Fruit fly (Drosophila melanogaster) whole organism, embryonic: ENCODE measurements around the gene Pax.
A peak's percentile ranks its signal among the peaks of the same experiment; 100 is the strongest.

Source experiments
- CG10431 ChIP-seq: fragments of 200-800 bp; sonication (Bioruptor generic); optimal IDR thresholded peaks from 3 replicates; lab custom pipeline; 2018; ENCODE audit warnings: missing biosample characterization, mild to moderate bottlenecking, missing genetic modification characterization
- CG11093 ChIP-seq: fragments of 200-800 bp; sonication (Bioruptor generic); IDR thresholded peaks from 3 replicates; pipeline ENCODE4 v1.3.6; 2022; ENCODE audit warnings: missing biosample characterization, missing genetic modification characterization
- CG11504 ChIP-seq: fragments of 200-800 bp; sonication (Bioruptor generic); optimal IDR thresholded peaks from 3 replicates; lab custom pipeline; 2019; ENCODE audit warnings: missing biosample characterization, mild to moderate bottlenecking, missing genetic modification characterization, moderate library complexity
- CG12942 ChIP-seq: fragments of 200-800 bp; sonication (Bioruptor generic); optimal IDR thresholded peaks from 3 replicates; lab custom pipeline; 2016; ENCODE audit warnings: missing biosample characterization, missing genetic modification characterization
- CG15514 ChIP-seq: fragments of 200-800 bp; sonication (Bioruptor generic); optimal IDR thresholded peaks from 3 replicates; lab custom pipeline; 2017; ENCODE audit warnings: missing biosample characterization, missing genetic modification characterization, mild to moderate bottlenecking, moderate library complexity, missing genetic modification reagents
- CG1647 ChIP-seq: fragments of 200-800 bp; sonication (Bioruptor generic); optimal IDR thresholded peaks from 3 replicates; lab custom pipeline; 2016; ENCODE audit warnings: missing biosample characterization, missing genetic modification characterization
- CG16779 ChIP-seq: fragments of 200-800 bp; sonication (Bioruptor generic); IDR thresholded peaks from 2 replicates; pipeline ENCODE4 v1.3.6; 2022; ENCODE audit warnings: missing biosample characterization, missing genetic modification characterization
- CG17328 ChIP-seq: fragments of 200-800 bp; sonication (Bioruptor generic); IDR thresholded peaks from 2 replicates; pipeline ENCODE4 v1.3.6; 2022; ENCODE audit warnings: missing biosample characterization, missing genetic modification characterization
- CG18011 ChIP-seq: fragments of 200-800 bp; sonication (Bioruptor generic); optimal IDR thresholded peaks from 2 replicates; lab custom pipeline; 2017; ENCODE audit warnings: missing biosample characterization, missing genetic modification characterization, mild to moderate bottlenecking, moderate library complexity, missing genotype
- CG33213 ChIP-seq: fragments of 200-800 bp; sonication (Bioruptor generic); optimal IDR thresholded peaks from 3 replicates; lab custom pipeline; 2016; ENCODE audit warnings: missing biosample characterization, missing genetic modification characterization
- CG7839 ChIP-seq: fragments of 200-800 bp; sonication (Bioruptor generic); optimal IDR thresholded peaks from 3 replicates; lab custom pipeline; 2018; ENCODE audit warnings: missing biosample characterization, mild to moderate bottlenecking, missing genetic modification characterization, moderate library complexity
- CG8765 ChIP-seq: fragments of 200-800 bp; sonication (Bioruptor generic); IDR thresholded peaks from 2 replicates; pipeline ENCODE4 v1.3.6; 2022; ENCODE audit warnings: missing biosample characterization, missing genetic modification characterization
- CG8924 ChIP-seq: fragments of 200-800 bp; optimal IDR thresholded peaks from 3 replicates; lab custom pipeline; 2019; ENCODE audit warnings: missing biosample characterization, mild to moderate bottlenecking, missing genetic modification characterization, moderate library complexity
- CG9215 ChIP-seq: fragments of 200-800 bp; sonication (Bioruptor generic); IDR thresholded peaks from 2 replicates; pipeline ENCODE4 v1.3.6; 2022; ENCODE audit warnings: missing biosample characterization, missing genetic modification characterization
- CG9609 ChIP-seq: fragments of 200-800 bp; sonication (Bioruptor generic); optimal IDR thresholded peaks from 3 replicates; lab custom pipeline; 2016; ENCODE audit warnings: missing biosample characterization, missing genetic modification characterization
- D19B ChIP-seq: fragments of 200-800 bp; sonication (Bioruptor generic); optimal IDR thresholded peaks from 2 replicates; lab custom pipeline; 2017; ENCODE audit warnings: missing biosample characterization, mild to moderate bottlenecking, missing genetic modification characterization
- Lhr ChIP-seq: fragments of 200-800 bp; sonication (Bioruptor generic); optimal IDR thresholded peaks from 3 replicates; lab custom pipeline; 2017; ENCODE audit warnings: mild to moderate bottlenecking, missing biosample characterization, missing genetic modification reagents, missing genetic modification characterization
- NC2α ChIP-seq: fragments of 200-800 bp; sonication (Bioruptor generic); optimal IDR thresholded peaks from 2 replicates; lab custom pipeline; 2016; ENCODE audit warnings: missing biosample characterization, missing genetic modification characterization
- Nf-YA ChIP-seq: fragments of 200-800 bp; sonication (Bioruptor generic); IDR thresholded peaks from 2 replicates; pipeline ENCODE4 v1.3.6; 2022; ENCODE audit warnings: missing biosample characterization, missing genetic modification characterization
- Nf-YB ChIP-seq: fragments of 200-800 bp; sonication (Bioruptor generic); optimal IDR thresholded peaks from 3 replicates; lab custom pipeline; 2019; ENCODE audit warnings: missing biosample characterization, mild to moderate bottlenecking, missing genetic modification characterization, moderate library complexity
- Poxn ChIP-seq: fragments of 200-800 bp; sonication (Bioruptor generic); IDR thresholded peaks from 2 replicates; pipeline ENCODE4 v1.3.6; 2022; ENCODE audit warnings: missing biosample characterization, missing genetic modification characterization
- Sox100B ChIP-seq: fragments of 200-800 bp; sonication (Bioruptor generic); optimal IDR thresholded peaks from 3 replicates; lab custom pipeline; 2018; ENCODE audit warnings: missing biosample characterization, mild to moderate bottlenecking, missing genetic modification characterization
- Sry-δ ChIP-seq: fragments of 200-800 bp; sonication (Bioruptor generic); optimal IDR thresholded peaks from 2 replicates; lab custom pipeline; 2016; ENCODE audit warnings: missing biosample characterization, missing genetic modification characterization
- Taf1 ChIP-seq: fragments of 200-800 bp; sonication (Bioruptor generic); IDR thresholded peaks from 2 replicates; pipeline ENCODE4 v1.3.6; 2022; ENCODE audit warnings: missing biosample characterization, missing genetic modification characterization
- YL-1 ChIP-seq: fragments of 200-800 bp; sonication (Bioruptor generic); optimal IDR thresholded peaks from 3 replicates; lab custom pipeline; 2017; ENCODE audit warnings: missing biosample characterization, mild to moderate bottlenecking, missing genetic modification characterization
- bbx ChIP-seq: fragments of 200-800 bp; sonication (Bioruptor generic); IDR thresholded peaks from 2 replicates; pipeline ENCODE4 v1.3.6; 2022; ENCODE audit warnings: missing biosample characterization, missing genetic modification characterization; ENCODE audit not compliant: partially characterized antibody
- chif ChIP-seq, 2 experiments: fragments of 200-800 bp; sonication (Bioruptor generic); optimal IDR thresholded peaks; 3 replicates each; lab custom pipeline; 2016; ENCODE audit warnings: missing biosample characterization in 2 of 2, missing genetic modification characterization in 2 of 2
- danr ChIP-seq: fragments of 200-800 bp; sonication (Bioruptor generic); IDR thresholded peaks from 2 replicates; pipeline ENCODE4 v1.3.6; 2022; ENCODE audit warnings: missing biosample characterization, missing genetic modification characterization
- dm ChIP-seq: fragments of 200-800 bp; sonication (Bioruptor generic); optimal IDR thresholded peaks from 3 replicates; lab custom pipeline; 2016; ENCODE audit warnings: missing biosample characterization, missing genetic modification characterization
- dpn ChIP-seq, 2 experiments: fragments of 200-800 bp; sonication (Bioruptor generic); optimal IDR thresholded peaks; 3 replicates each; lab custom pipeline; 2016; ENCODE audit warnings: missing biosample characterization in 2 of 2, missing genetic modification characterization in 2 of 2
- dysf ChIP-seq: fragments of 200-800 bp; sonication (Bioruptor generic); IDR thresholded peaks from 3 replicates; pipeline ENCODE4 v1.3.6; 2022; ENCODE audit warnings: missing biosample characterization, missing genetic modification characterization
- emc ChIP-seq: fragments of 200-800 bp; sonication (Bioruptor generic); optimal IDR thresholded peaks from 2 replicates; lab custom pipeline; 2016; ENCODE audit warnings: missing biosample characterization, missing genetic modification characterization
- eve ChIP-seq, 2 experiments: fragments of >200 bp; optimal IDR thresholded peaks; 2 replicates each; lab custom pipeline; 2017; ENCODE audit warnings: missing biosample characterization in 2 of 2, missing genetic modification characterization in 2 of 2
- ftz-f1 ChIP-seq: fragments of 200-800 bp; sonication (Bioruptor generic); optimal IDR thresholded peaks from 2 replicates; lab custom pipeline; 2016; ENCODE audit warnings: missing biosample characterization, missing genetic modification characterization
- gce ChIP-seq: fragments of 200-800 bp; sonication (Bioruptor generic); IDR thresholded peaks from 3 replicates; pipeline ENCODE4 v1.3.6; 2022; ENCODE audit warnings: missing biosample characterization, missing genetic modification characterization
- grn ChIP-seq: fragments of 200-800 bp; sonication (Bioruptor generic); optimal IDR thresholded peaks from 3 replicates; lab custom pipeline; 2017; ENCODE audit warnings: missing biosample characterization, missing genetic modification characterization
- hbn ChIP-seq: fragments of 200-800 bp; sonication (Bioruptor generic); IDR thresholded peaks from 2 replicates; pipeline ENCODE4 v1.3.6; 2022; ENCODE audit warnings: missing biosample characterization, missing genetic modification characterization; ENCODE audit not compliant: partially characterized antibody
- hkb ChIP-seq, 2 experiments: fragments of 200-800 bp in 1 of 2; fragments of >200 bp in 1 of 2; sonication (Bioruptor generic) in 1 of 2; IDR thresholded peaks in 1 of 2; optimal IDR thresholded peaks in 1 of 2; 2 replicates each; pipeline versions ENCODE4 v1.3.6 to Lab custom; 2017 to 2022; ENCODE audit warnings: missing biosample characterization in 1 of 2, missing genetic modification characterization in 1 of 2
- kay ChIP-seq: fragments of 200-800 bp; sonication (Bioruptor generic); optimal IDR thresholded peaks from 2 replicates; lab custom pipeline; 2016; ENCODE audit warnings: missing biosample characterization, missing genetic modification characterization
- ken ChIP-seq: fragments of 200-800 bp; sonication (Bioruptor generic); IDR thresholded peaks from 3 replicates; pipeline ENCODE4 v1.3.6; 2022; ENCODE audit warnings: missing biosample characterization, missing genetic modification characterization
- lilli ChIP-seq: fragments of 200-800 bp; sonication (Bioruptor generic); optimal IDR thresholded peaks from 3 replicates; lab custom pipeline; 2016; ENCODE audit warnings: missing biosample characterization, missing genetic modification characterization
- luna ChIP-seq: fragments of 200-800 bp; sonication (Bioruptor generic); optimal IDR thresholded peaks from 2 replicates; lab custom pipeline; 2016; ENCODE audit warnings: missing biosample characterization, missing genetic modification characterization
- mam ChIP-seq: fragments of 200-800 bp; sonication (Bioruptor generic); optimal IDR thresholded peaks from 3 replicates; lab custom pipeline; 2016; ENCODE audit warnings: missing biosample characterization, missing genetic modification characterization
- nau ChIP-seq: fragments of 200-800 bp; sonication (Bioruptor generic); optimal IDR thresholded peaks from 3 replicates; lab custom pipeline; 2017; ENCODE audit warnings: missing biosample characterization, mild to moderate bottlenecking, missing genetic modification characterization, missing genetic modification reagents
- org-1 ChIP-seq: fragments of 200-800 bp; sonication (Bioruptor generic); optimal IDR thresholded peaks from 2 replicates; lab custom pipeline; 2017; ENCODE audit warnings: missing biosample characterization, missing genetic modification characterization
- pfk ChIP-seq: fragments of 200-800 bp; sonication (Bioruptor generic); optimal IDR thresholded peaks from 2 replicates; lab custom pipeline; 2018; ENCODE audit warnings: missing biosample characterization, mild to moderate bottlenecking, missing genetic modification characterization, moderate library complexity
- pita ChIP-seq: fragments of 200-800 bp; sonication (Bioruptor generic); optimal IDR thresholded peaks from 2 replicates; lab custom pipeline; 2017; ENCODE audit warnings: missing biosample characterization, mild to moderate bottlenecking, missing genetic modification characterization
- sens ChIP-seq: fragments of 200-800 bp; sonication (Bioruptor generic); peaks from one replicate; lab custom pipeline; 2016; ENCODE audit warnings: missing biosample characterization, missing genetic modification characterization
- sob ChIP-seq: fragments of 200-800 bp; sonication (Bioruptor generic); IDR thresholded peaks from 2 replicates; pipeline ENCODE4 v1.3.6; 2022; ENCODE audit warnings: missing biosample characterization, missing genetic modification characterization
- twi ChIP-seq: fragments of 200-800 bp; optimal IDR thresholded peaks from 2 replicates; lab custom pipeline; 2019; ENCODE audit warnings: missing biosample characterization, mild to moderate bottlenecking, missing genetic modification characterization, moderate library complexity
- unpg ChIP-seq: fragments of 200-800 bp; sonication (Bioruptor generic); optimal IDR thresholded peaks from 3 replicates; lab custom pipeline; 2018; ENCODE audit warnings: missing biosample characterization, mild to moderate bottlenecking, missing genetic modification characterization, moderate library complexity

Gene Pax

DNA sequence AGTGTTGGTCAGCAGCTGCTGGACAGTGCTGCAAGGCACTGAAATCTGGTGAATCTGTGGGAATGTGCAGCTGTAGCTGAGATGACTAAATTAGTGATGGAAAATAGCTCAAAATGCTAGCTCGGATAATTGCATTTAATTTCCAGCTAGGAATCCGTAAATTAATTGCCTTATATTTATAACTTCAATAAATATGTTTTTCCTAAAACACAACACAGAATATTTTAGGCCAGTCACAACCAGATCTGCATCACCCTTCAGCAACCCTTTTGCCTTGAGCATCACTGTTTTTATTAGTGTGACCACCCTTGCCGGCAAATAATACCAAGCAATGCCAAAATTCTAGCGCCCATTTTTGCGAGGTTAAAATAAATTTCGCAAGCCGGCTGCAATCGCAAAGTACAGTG is 18.3 kb upstream of the Pax start, which contains the start of gene Hs2st (continued):
- peak; percentile 89 for TF ChIP-seq unpg (GFP tag; lab: Kevin White, UChicago)
- peak; percentile 57; the same call in 1 of the 3 replicates for TF ChIP-seq gce (GFP tag; lab: Robert Waterston, UW)
- TF ChIP-seq chif (GFP tag; optimal IDR thresholded peaks at IDR 0.05; lab: Kevin White, UChicago): peak; percentile 95
- TF ChIP-seq nau (GFP tag; lab: Kevin White, UChicago): no peak
- peak; percentile 88 for TF ChIP-seq ftz-f1 (GFP tag; lab: Kevin White, UChicago)
- TF ChIP-seq YL-1 (GFP tag; lab: Kevin White, UChicago): peak; percentile 87
- peak; percentile 96 for TF ChIP-seq CG9609
- TF ChIP-seq CG15514 (GFP tag; lab: Kevin White, UChicago): peak; percentile 85
- TF ChIP-seq danr (GFP tag; lab: Robert Waterston, UW): peak; percentile 89
- TF ChIP-seq dm: peak; percentile 89
- peak; percentile 96 for TF ChIP-seq sob
- peak; percentile 91 for TF ChIP-seq Poxn (GFP tag; lab: Robert Waterston, UW)
- peak; percentile 90 for TF ChIP-seq Taf1 (GFP tag; lab: Robert Waterston, UW)
- TF ChIP-seq Nf-YA (GFP tag; lab: Robert Waterston, UW): peak; percentile 65; the same call in 1 of the 2 replicates
- TF ChIP-seq lilli (GFP tag; lab: Kevin White, UChicago): peak; percentile 98
- TF ChIP-seq grn (GFP tag; lab: Kevin White, UChicago): no peak
- peak; percentile 95 for TF ChIP-seq ken (GFP tag; lab: Robert Waterston, UW)
- TF ChIP-seq dpn (GFP tag; optimal IDR thresholded peaks at IDR 0.05; lab: Kevin White, UChicago): peak; percentile 96 to 97
- TF ChIP-seq Sry-δ (GFP tag; lab: Kevin White, UChicago): peak; percentile 82
- no peak for TF ChIP-seq bbx (GFP tag; lab: Robert Waterston, UW)
- TF ChIP-seq CG18011 (GFP tag; lab: Kevin White, UChicago): peak; percentile 86
- peak; percentile 91 for TF ChIP-seq kay
- peak; percentile 83 for TF ChIP-seq CG16779 (GFP tag; lab: Robert Waterston, UW)
- peak; percentile 73 for TF ChIP-seq CG10431
- TF ChIP-seq CG12942 (GFP tag; lab: Kevin White, UChicago): peak; percentile 96
- TF ChIP-seq Lhr (GFP tag; lab: Kevin White, UChicago): peak; percentile 92
- TF ChIP-seq CG7839 (tag; lab: Kevin White, UChicago): peak; percentile 91
- peak; percentile 98 for TF ChIP-seq mam (GFP tag; lab: Kevin White, UChicago)
- peak; percentile 88 for TF ChIP-seq CG17328 (GFP tag; lab: Robert Waterston, UW)
- TF ChIP-seq pfk: peak; percentile 34
- TF ChIP-seq NC2α: peak; percentile 58
- TF ChIP-seq dysf (GFP tag; lab: Robert Waterston, UW): peak; percentile 94
- peak; percentile 86 for TF ChIP-seq twi
- peak; percentile 96 for TF ChIP-seq CG9215
- peak in 1 of 2 experiments; percentile 81 for TF ChIP-seq eve (GFP tag; optimal IDR thresholded peaks at IDR 0.05; lab: Kevin White, UChicago)
- TF ChIP-seq CG1647 (GFP tag; lab: Kevin White, UChicago): peak; percentile 92
- peak; percentile 84 for TF ChIP-seq emc
- peak; percentile 89 for TF ChIP-seq CG11504 (tag; lab: Kevin White, UChicago)
- no peak for TF ChIP-seq hbn (GFP tag; lab: Robert Waterston, UW)
- TF ChIP-seq sens (GFP tag; lab: Kevin White, UChicago): peak; percentile 99
- peak; percentile 91 for TF ChIP-seq CG8765 (GFP tag; lab: Robert Waterston, UW)
- TF ChIP-seq CG33213: peak; percentile 93
- peak; percentile 79 for TF ChIP-seq org-1
- TF ChIP-seq pita (GFP tag; lab: Kevin White, UChicago): no peak
- TF ChIP-seq CG11093 (GFP tag; lab: Robert Waterston, UW): peak; percentile 92
- no peak for TF ChIP-seq Sox100B
- peak; percentile 65 for TF ChIP-seq Nf-YB
- peak; percentile 80 for TF ChIP-seq D19B (GFP tag; lab: Kevin White, UChicago)
- TF ChIP-seq hkb (optimal IDR thresholded peaks at IDR 0.05; lab: Kevin White, UChicago): peak; percentile 97
- TF ChIP-seq hkb (GFP tag; IDR thresholded peaks at IDR 0.05; lab: Robert Waterston, UW): peak; percentile 82
- TF ChIP-seq CG8924 (tag; lab: Kevin White, UChicago): peak; percentile 88
- peak; percentile 83 for TF ChIP-seq luna (GFP tag; lab: Kevin White, UChicago)
